Worm (Caenorhabditis elegans) whole organism, midembryonic: ENCODE results near the gene R10F2.4.
A peak's percentile ranks its signal among the peaks of the same experiment; 100 is the strongest.

ENCODE experiments used
- T22C8.4 ChIP-seq: fragments of 200-800 bp; sonication (Bioruptor generic); IDR thresholded peaks from 2 replicates; pipeline ENCODE4 v1.3.6; 2022; ENCODE audit warnings: missing genetic modification characterization, missing compliant biosample characterization
- cog-1 ChIP-seq: sonication (generic microtip); optimal IDR thresholded peaks from 2 replicates; lab custom pipeline; 2016; ENCODE audit warnings: missing genetic modification characterization, missing compliant biosample characterization
- flt-1 ChIP-seq: fragments of 200-800 bp; sonication (Bioruptor generic); IDR thresholded peaks from 2 replicates; pipeline ENCODE4 v1.3.6; 2022; ENCODE audit warnings: missing genetic modification characterization, missing compliant biosample characterization
- klf-2 ChIP-seq: fragments of 200-800 bp; sonication (Bioruptor generic); conservative IDR thresholded peaks from 2 replicates; pipeline ENCODE4 v1.3.6; 2022; ENCODE audit warnings: missing genetic modification reagents, missing genetic modification characterization, missing compliant biosample characterization
- med-1 ChIP-seq: sonication (generic microtip); optimal IDR thresholded peaks from 2 replicates; lab custom pipeline; 2017; ENCODE audit warnings: missing genetic modification characterization, mild to moderate bottlenecking, missing compliant biosample characterization, antibody characterized with exemption, missing genetic modification reagents; ENCODE audit not compliant: insufficient read depth
- ref-1 ChIP-seq: fragments of 200-800 bp; sonication (Bioruptor generic); conservative IDR thresholded peaks from 2 replicates; pipeline ENCODE4 v1.3.6; 2022; ENCODE audit warnings: missing genetic modification reagents, missing genetic modification characterization, missing compliant biosample characterization
- tab-1 ChIP-seq: fragments of 200-800 bp; sonication (Bioruptor generic); IDR thresholded peaks from 2 replicates; pipeline ENCODE4 v1.3.6; 2022; ENCODE audit warnings: missing genetic modification characterization, missing compliant biosample characterization
- ztf-23 ChIP-seq: fragments of 200-800 bp; sonication (Bioruptor generic); IDR thresholded peaks from 2 replicates; pipeline ENCODE4 v1.3.6; 2022; ENCODE audit warnings: missing genetic modification reagents, missing genetic modification characterization, missing compliant biosample characterization
- ztf-29 ChIP-seq: fragments of 200-800 bp; sonication (Bioruptor generic); IDR thresholded peaks from 2 replicates; pipeline ENCODE4 v1.3.6; 2022; ENCODE audit warnings: missing genetic modification reagents, missing genetic modification characterization, missing compliant biosample characterization

Gene R10F2.4

ce11 chrIII:2923012-2923411 is at the start of gene R10F2.4:
R10F2.4 (minus strand) TSS chrIII:2923112.
- TF ChIP-seq T22C8.4 (GFP tag; lab: Robert Waterston, UW) (no peak), ztf-23 (GFP tag; lab: Robert Waterston, UW) (no peak), tab-1 (no peak), ztf-29 (no peak), flt-1 (GFP tag; lab: Robert Waterston, UW) (no peak)

ce11 chrIII:2970251-2970650 is 47.3 kb upstream of the R10F2.4 start:
- TF ChIP-seq med-1 (GFP tag; lab: Kevin White, UChicago) (no peak), T22C8.4 (GFP tag; lab: Robert Waterston, UW) (peak; percentile 22; the same call in 1 of the 2 replicates), ref-1 (GFP tag; lab: Robert Waterston, UW) (no peak), cog-1 (tag; lab: Kevin White, UChicago) (no peak)

ce11 chrIII:2966462-2966861 is 43.5 kb upstream of the R10F2.4 start:
- TF ChIP-seq ztf-29 = peak; percentile 66
- TF ChIP-seq flt-1 (GFP tag; lab: Robert Waterston, UW) = peak; percentile 69
- TF ChIP-seq ref-1 (GFP tag; lab: Robert Waterston, UW) = no peak
- peak; percentile 59 for TF ChIP-seq T22C8.4 (GFP tag; lab: Robert Waterston, UW)
- peak; percentile 47 for TF ChIP-seq cog-1 (tag; lab: Kevin White, UChicago)

- TF ChIP-seq ztf-23 (GFP tag; lab: Robert Waterston, UW) = no peak
- TF ChIP-seq ref-1 (GFP tag; lab: Robert Waterston, UW) = no peak
- no peak for TF ChIP-seq klf-2
- no peak for TF ChIP-seq T22C8.4 (GFP tag; lab: Robert Waterston, UW)
- TF ChIP-seq ztf-29 = no peak
- TF ChIP-seq cog-1 (tag; lab: Kevin White, UChicago) = no peak
- no peak for TF ChIP-seq med-1 (GFP tag; lab: Kevin White, UChicago)
- no peak for TF ChIP-seq flt-1 (GFP tag; lab: Robert Waterston, UW)
- no peak for TF ChIP-seq tab-1
Measured at ce11 chrIII:2965534-2965933, 42.6 kb upstream of the R10F2.4 start, which contains the start of gene H05C05.2. H05C05.2 (minus strand) TSS chrIII:2965634.

- peak; percentile 91 for TF ChIP-seq T22C8.4 (GFP tag; lab: Robert Waterston, UW)
Measured at ce11 chrIII:2962878-2963540, 40.1 kb upstream of the R10F2.4 start.

ce11 chrIII:2961840-2962239 is 38.9 kb upstream of the R10F2.4 start:
- peak; percentile 72 for TF ChIP-seq T22C8.4 (GFP tag; lab: Robert Waterston, UW)
- no peak for TF ChIP-seq flt-1 (GFP tag; lab: Robert Waterston, UW)

- TF ChIP-seq T22C8.4 (GFP tag; lab: Robert Waterston, UW) = peak; percentile 98
Measured at ce11 chrIII:2960740-2961361, 37.9 kb upstream of the R10F2.4 start.

- TF ChIP-seq T22C8.4 (GFP tag; lab: Robert Waterston, UW) = no peak
- no peak for TF ChIP-seq ztf-23 (GFP tag; lab: Robert Waterston, UW)
- TF ChIP-seq cog-1 (tag; lab: Kevin White, UChicago) = no peak
- no peak for TF ChIP-seq klf-2
- TF ChIP-seq med-1 (GFP tag; lab: Kevin White, UChicago) = no peak
Measured at ce11 chrIII:2952437-2952836, 29.5 kb upstream of the R10F2.4 start.

ce11 chrIII:2948310-2948961 is 25.5 kb upstream of the R10F2.4 start:
- TF ChIP-seq tab-1 (no peak), flt-1 (GFP tag; lab: Robert Waterston, UW) (no peak), cog-1 (tag; lab: Kevin White, UChicago) (no peak), med-1 (GFP tag; lab: Kevin White, UChicago) (no peak), klf-2 (no peak), T22C8.4 (GFP tag; lab: Robert Waterston, UW) (no peak), ztf-23 (GFP tag; lab: Robert Waterston, UW) (no peak), ref-1 (GFP tag; lab: Robert Waterston, UW) (no peak), ztf-29 (no peak)

- TF ChIP-seq T22C8.4 (GFP tag; lab: Robert Waterston, UW) (no peak), ztf-29 (no peak), klf-2 (no peak), ref-1 (GFP tag; lab: Robert Waterston, UW) (no peak), med-1 (GFP tag; lab: Kevin White, UChicago) (no peak), cog-1 (tag; lab: Kevin White, UChicago) (no peak), flt-1 (GFP tag; lab: Robert Waterston, UW) (no peak), tab-1 (no peak), ztf-23 (GFP tag; lab: Robert Waterston, UW) (no peak)
Measured at ce11 chrIII:2947251-2947650, 24.3 kb upstream of the R10F2.4 start.
